Worm (Caenorhabditis elegans): Measurements from ENCODE around the gene C43F9.5.

DNA sequence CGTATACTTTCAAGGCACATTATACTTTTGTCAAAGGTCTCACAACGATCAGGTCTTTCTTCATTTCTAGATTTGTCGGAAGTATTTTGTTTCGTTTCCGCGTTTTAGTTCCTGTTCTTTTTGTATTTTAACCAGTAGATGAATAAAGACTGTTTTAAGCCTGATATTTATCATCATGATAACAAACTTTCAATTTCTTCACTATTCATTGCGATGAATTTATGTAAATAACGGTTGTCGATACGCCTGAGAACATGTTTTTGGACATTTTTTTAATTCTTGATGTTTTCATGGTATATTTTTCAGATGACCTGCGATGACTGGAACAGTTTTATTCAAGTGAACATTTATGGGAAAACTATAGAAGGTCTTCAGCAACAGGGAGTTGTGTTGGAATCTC lies 32.1 kb downstream of the C43F9.5 start, which contains the start of gene zim-3:
- no peak for TF ChIP-seq him-1 (tag; optimal IDR thresholded peaks at IDR 0.05)
- no peak for TF ChIP-seq W03F9.2 (tag; optimal IDR thresholded peaks at IDR 0.05)
